Worm (Caenorhabditis elegans): ENCODE measurements around the gene H28G03.2.

DNA sequence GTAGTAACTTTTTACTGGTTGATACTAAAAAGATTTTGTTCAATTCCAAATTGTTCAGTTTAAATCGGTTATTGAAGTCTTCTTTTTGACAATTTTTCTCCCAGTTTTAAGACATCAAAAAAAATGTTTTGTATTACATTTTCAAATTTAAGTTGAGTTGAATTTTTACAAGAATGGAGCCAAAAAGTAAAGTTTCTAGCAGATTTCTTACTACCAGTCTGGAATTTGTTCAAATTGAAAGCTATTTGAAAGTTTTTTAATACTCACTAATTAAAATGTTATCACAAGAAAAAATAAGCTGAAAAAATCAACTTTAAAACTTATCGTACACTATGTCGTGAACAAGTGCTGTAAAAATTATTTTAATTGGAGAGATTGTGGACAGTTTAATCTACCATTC, 15.5 kb upstream of the H28G03.2 start:
- TF ChIP-seq pha-4 (tag; optimal IDR thresholded peaks at IDR 0.05) = no peak
- no peak for TF ChIP-seq flh-1 (GFP tag; optimal IDR thresholded peaks at IDR 0.05)
- no peak for TF ChIP-seq lin-13 (tag; optimal IDR thresholded peaks at IDR 0.05)
- no peak for TF ChIP-seq nhr-237 (tag; optimal IDR thresholded peaks at IDR 0.05)
- TF ChIP-seq unc-62 (GFP tag; optimal IDR thresholded peaks at IDR 0.05) = no peak
- TF ChIP-seq lsy-2 (tag; optimal IDR thresholded peaks at IDR 0.05) = no peak
- no peak for TF ChIP-seq hlh-1 (tag; optimal IDR thresholded peaks at IDR 0.05)
- TF ChIP-seq ztf-11 (tag; optimal IDR thresholded peaks at IDR 0.05) = no peak
